Fruit fly (Drosophila melanogaster) whole organism, embryonic: ENCODE measurements around the gene robo3.
A peak's percentile ranks its signal among the peaks of the same experiment; 100 is the strongest.

ENCODE experiments used
- CG10565 ChIP-seq: fragments of 200-800 bp; sonication (Bioruptor generic); optimal IDR thresholded peaks from 3 replicates; lab custom pipeline; 2016; ENCODE audit warnings: missing biosample characterization, mild to moderate bottlenecking, missing genetic modification characterization
- CG10979 ChIP-seq: fragments of 200-800 bp; sonication (Bioruptor generic); optimal IDR thresholded peaks from 2 replicates; lab custom pipeline; 2018; ENCODE audit warnings: missing biosample characterization, mild to moderate bottlenecking, missing genetic modification characterization, moderate library complexity
- CG11723 ChIP-seq: fragments of 200-800 bp; sonication (Bioruptor generic); optimal IDR thresholded peaks from 2 replicates; lab custom pipeline; 2017; ENCODE audit warnings: missing biosample characterization, mild to moderate bottlenecking, missing genetic modification characterization
- CG12299 ChIP-seq: fragments of 200-800 bp; sonication (Bioruptor generic); optimal IDR thresholded peaks from 2 replicates; lab custom pipeline; 2018; ENCODE audit warnings: missing biosample characterization, mild to moderate bottlenecking, missing genetic modification characterization
- CG1233 ChIP-seq: fragments of 200-800 bp; sonication (Bioruptor generic); optimal IDR thresholded peaks from 4 replicates; lab custom pipeline; 2018; ENCODE audit warnings: missing biosample characterization, mild to moderate bottlenecking, missing genetic modification characterization
- CG13296 ChIP-seq: fragments of 200-800 bp; sonication (Bioruptor generic); optimal IDR thresholded peaks from 3 replicates; lab custom pipeline; 2018; ENCODE audit warnings: missing biosample characterization, mild to moderate bottlenecking, missing genetic modification characterization
- CG15601 ChIP-seq: fragments of 200-800 bp; sonication (Bioruptor generic); optimal IDR thresholded peaks from 3 replicates; lab custom pipeline; 2019; ENCODE audit warnings: missing biosample characterization, mild to moderate bottlenecking, missing genetic modification characterization, moderate library complexity
- CG15696 ChIP-seq: fragments of 200-800 bp; sonication (Bioruptor generic); optimal IDR thresholded peaks from 2 replicates; lab custom pipeline; 2019; ENCODE audit warnings: missing biosample characterization, mild to moderate bottlenecking, missing genetic modification characterization, moderate library complexity
- CG16813 ChIP-seq: fragments of 200-800 bp; sonication (Bioruptor generic); IDR thresholded peaks from 3 replicates; pipeline ENCODE4 v1.3.6; 2022; ENCODE audit warnings: missing biosample characterization, missing genetic modification characterization; ENCODE audit not compliant: partially characterized antibody
- CG16863 ChIP-seq: fragments of 200-800 bp; sonication (Bioruptor generic); optimal IDR thresholded peaks from 3 replicates; lab custom pipeline; 2016; ENCODE audit warnings: missing biosample characterization, missing genetic modification characterization
- CG18764 ChIP-seq: fragments of 200-800 bp; sonication (Bioruptor generic); optimal IDR thresholded peaks from 3 replicates; lab custom pipeline; 2016; ENCODE audit warnings: missing biosample characterization, missing genetic modification characterization
- CG3163 ChIP-seq: fragments of 200-800 bp; sonication (Bioruptor generic); optimal IDR thresholded peaks from 3 replicates; lab custom pipeline; 2016; ENCODE audit warnings: missing biosample characterization, missing genetic modification characterization
- CG3726 ChIP-seq: fragments of 200-800 bp; sonication (Bioruptor generic); IDR thresholded peaks from 3 replicates; pipeline ENCODE4, ENCODE4 v1.3.6; 2022; ENCODE audit warnings: missing biosample characterization, missing genetic modification characterization
- CG7556 ChIP-seq: fragments of 200-800 bp; sonication (Bioruptor generic); optimal IDR thresholded peaks from 2 replicates; lab custom pipeline; 2017; ENCODE audit warnings: missing biosample characterization, mild to moderate bottlenecking, missing genetic modification characterization
- CkIIα-i1 ChIP-seq: fragments of 200-800 bp; sonication (Bioruptor generic); IDR thresholded peaks from 2 replicates; pipeline ENCODE4 v1.3.6; 2022; ENCODE audit warnings: missing biosample characterization, missing genetic modification characterization
- Doc3 ChIP-seq: fragments of 200-800 bp; sonication (Bioruptor generic); IDR thresholded peaks from 3 replicates; pipeline ENCODE4 v1.3.6; 2022; ENCODE audit warnings: missing biosample characterization, missing genetic modification characterization; ENCODE audit not compliant: partially characterized antibody
- H2.0 ChIP-seq: fragments of 200-800 bp; sonication (Bioruptor generic); IDR thresholded peaks from 2 replicates; pipeline ENCODE4 v1.3.6; 2022; ENCODE audit warnings: missing biosample characterization, missing genetic modification characterization
- HHEX ChIP-seq: fragments of 200-800 bp; sonication (Bioruptor generic); optimal IDR thresholded peaks from 3 replicates; lab custom pipeline; 2017; ENCODE audit warnings: missing biosample characterization, mild to moderate bottlenecking, missing genetic modification characterization, missing genetic modification reagents
- Hr39 ChIP-seq: fragments of >200 bp; optimal IDR thresholded peaks from 2 replicates; lab custom pipeline; 2017
- MTF-1 ChIP-seq: fragments of 200-800 bp; sonication (Bioruptor generic); optimal IDR thresholded peaks from 2 replicates; lab custom pipeline; 2018; ENCODE audit warnings: missing biosample characterization, mild to moderate bottlenecking, missing genetic modification characterization, borderline replicate concordance
- Myb ChIP-seq: fragments of 200-800 bp; sonication (Bioruptor generic); optimal IDR thresholded peaks from 2 replicates; lab custom pipeline; 2016; ENCODE audit warnings: missing biosample characterization, missing genetic modification characterization
- NC2α ChIP-seq: fragments of 200-800 bp; sonication (Bioruptor generic); optimal IDR thresholded peaks from 2 replicates; lab custom pipeline; 2016; ENCODE audit warnings: missing biosample characterization, missing genetic modification characterization
- NfI ChIP-seq: fragments of 200-800 bp; sonication (Bioruptor generic); optimal IDR thresholded peaks from 3 replicates; lab custom pipeline; 2018; ENCODE audit warnings: missing biosample characterization, mild to moderate bottlenecking, missing genetic modification characterization, moderate library complexity
- Oaz ChIP-seq: fragments of 200-800 bp; sonication (Bioruptor generic); IDR thresholded peaks from 2 replicates; pipeline ENCODE4 v1.3.6; 2022; ENCODE audit warnings: missing biosample characterization, missing genetic modification characterization
- Optix ChIP-seq: fragments of 200-800 bp; sonication (Bioruptor generic); IDR thresholded peaks from 3 replicates; pipeline ENCODE4 v1.3.6; 2022; ENCODE audit warnings: missing biosample characterization, missing genetic modification characterization
- PHDP ChIP-seq: fragments of 200-800 bp; sonication (Bioruptor generic); optimal IDR thresholded peaks from 3 replicates; lab custom pipeline; 2018; ENCODE audit warnings: missing biosample characterization, mild to moderate bottlenecking, missing genetic modification characterization, moderate library complexity
- Pdp1 ChIP-seq, 2 experiments: fragments of 200-800 bp; sonication (Bioruptor generic); optimal IDR thresholded peaks; 3 replicates each; lab custom pipeline; 2016; ENCODE audit warnings: missing biosample characterization in 2 of 2, missing genetic modification characterization in 2 of 2, mild to moderate bottlenecking in 1 of 2, moderate library complexity in 1 of 2
- Sin3A ChIP-seq: fragments of >200 bp; optimal IDR thresholded peaks from 2 replicates; lab custom pipeline; 2018
- TFAM ChIP-seq: fragments of 200-800 bp; sonication (Bioruptor generic); optimal IDR thresholded peaks from 2 replicates; lab custom pipeline; 2017; ENCODE audit warnings: missing biosample characterization, missing genetic modification characterization, inconsistent platforms
- Taf1 ChIP-seq: fragments of 200-800 bp; sonication (Bioruptor generic); IDR thresholded peaks from 2 replicates; pipeline ENCODE4 v1.3.6; 2022; ENCODE audit warnings: missing biosample characterization, missing genetic modification characterization
- ac ChIP-seq: fragments of 200-800 bp; sonication (Bioruptor generic); optimal IDR thresholded peaks from 3 replicates; lab custom pipeline; 2017; ENCODE audit warnings: missing biosample characterization, mild to moderate bottlenecking, missing genetic modification characterization
- ara ChIP-seq: fragments of 200-800 bp; sonication (Bioruptor generic); IDR thresholded peaks from 2 replicates; pipeline ENCODE4 v1.3.6; 2022; ENCODE audit warnings: missing biosample characterization, missing genetic modification characterization
- ato ChIP-seq: fragments of 200-800 bp; sonication (Bioruptor generic); IDR thresholded peaks from 2 replicates; pipeline ENCODE4 v1.3.6; 2022; ENCODE audit warnings: missing biosample characterization, missing genetic modification characterization; ENCODE audit not compliant: partially characterized antibody
- bab2 ChIP-seq: fragments of 200-800 bp; sonication (Bioruptor generic); optimal IDR thresholded peaks from 2 replicates; lab custom pipeline; 2016; ENCODE audit warnings: missing biosample characterization, missing genetic modification characterization
- bcd ChIP-seq: fragments of 200-800 bp; sonication (Bioruptor generic); optimal IDR thresholded peaks from 2 replicates; lab custom pipeline; 2017; ENCODE audit warnings: missing biosample characterization, mild to moderate bottlenecking, missing genetic modification characterization
- cas ChIP-seq: fragments of 200-800 bp; sonication (Bioruptor generic); IDR thresholded peaks from 2 replicates; pipeline ENCODE4 v1.3.6; 2022; ENCODE audit warnings: missing biosample characterization, missing genetic modification characterization
- chn ChIP-seq: fragments of 200-800 bp; sonication (Bioruptor generic); optimal IDR thresholded peaks from 2 replicates; lab custom pipeline; 2016; ENCODE audit warnings: missing biosample characterization, missing genetic modification characterization
- da ChIP-seq: fragments of 200-800 bp; sonication (Bioruptor generic); optimal IDR thresholded peaks from 2 replicates; lab custom pipeline; 2016; ENCODE audit warnings: missing biosample characterization, missing genetic modification characterization
- dmrt11E ChIP-seq: fragments of 200-800 bp; sonication (Bioruptor generic); optimal IDR thresholded peaks from 3 replicates; lab custom pipeline; 2018; ENCODE audit warnings: missing biosample characterization, mild to moderate bottlenecking, missing genetic modification characterization, moderate library complexity
- dpn ChIP-seq, 2 experiments: fragments of 200-800 bp; sonication (Bioruptor generic); optimal IDR thresholded peaks; 3 replicates each; lab custom pipeline; 2016; ENCODE audit warnings: missing biosample characterization in 2 of 2, missing genetic modification characterization in 2 of 2
- esg ChIP-seq: fragments of 200-800 bp; sonication (Bioruptor generic); conservative IDR thresholded peaks from 2 replicates; pipeline ENCODE4 v1.3.6; 2022; ENCODE audit warnings: missing biosample characterization, missing genetic modification characterization
- gem ChIP-seq: fragments of 200-800 bp; sonication (Bioruptor generic); optimal IDR thresholded peaks from 2 replicates; lab custom pipeline; 2019; ENCODE audit warnings: missing biosample characterization, mild to moderate bottlenecking, missing genetic modification characterization, moderate library complexity
- gfzf ChIP-seq: fragments of 200-800 bp; sonication (Bioruptor generic); optimal IDR thresholded peaks from 2 replicates; lab custom pipeline; 2016; ENCODE audit warnings: missing biosample characterization, mild to moderate bottlenecking, missing genetic modification characterization, moderate library complexity
- jumu ChIP-seq: fragments of 200-800 bp; sonication (Bioruptor generic); optimal IDR thresholded peaks from 3 replicates; lab custom pipeline; 2016; ENCODE audit warnings: missing biosample characterization, missing genetic modification characterization
- sd ChIP-seq: fragments of 200-800 bp; sonication (Bioruptor generic); optimal IDR thresholded peaks from 3 replicates; lab custom pipeline; 2018; ENCODE audit warnings: missing biosample characterization, mild to moderate bottlenecking, missing genetic modification characterization, moderate library complexity
- sens ChIP-seq: fragments of 200-800 bp; sonication (Bioruptor generic); peaks from one replicate; lab custom pipeline; 2016; ENCODE audit warnings: missing biosample characterization, missing genetic modification characterization
- sens-2 ChIP-seq: fragments of 200-800 bp; sonication (Bioruptor generic); IDR thresholded peaks from 2 replicates; pipeline ENCODE4 v1.3.6; 2022; ENCODE audit warnings: missing biosample characterization, missing genetic modification characterization
- sisA ChIP-seq: fragments of 200-800 bp; sonication (Bioruptor generic); IDR thresholded peaks from 2 replicates; pipeline ENCODE4 v1.3.6; 2022; ENCODE audit warnings: missing biosample characterization, missing genetic modification characterization
- tgo ChIP-seq: fragments of 200-800 bp; sonication (Bioruptor generic); IDR thresholded peaks from 3 replicates; pipeline ENCODE4 v1.3.6; 2022; ENCODE audit warnings: missing biosample characterization, missing genetic modification characterization
- trem ChIP-seq: fragments of 200-800 bp; optimal IDR thresholded peaks from 3 replicates; lab custom pipeline; 2019; ENCODE audit warnings: missing biosample characterization, mild to moderate bottlenecking, missing genetic modification characterization, moderate library complexity
- unpg ChIP-seq: fragments of 200-800 bp; sonication (Bioruptor generic); optimal IDR thresholded peaks from 3 replicates; lab custom pipeline; 2018; ENCODE audit warnings: missing biosample characterization, mild to moderate bottlenecking, missing genetic modification characterization, moderate library complexity
- vfl ChIP-seq: fragments of 200-800 bp; sonication (Bioruptor generic); optimal IDR thresholded peaks from 2 replicates; lab custom pipeline; 2016; ENCODE audit warnings: missing biosample characterization, missing genetic modification characterization

The robo3 gene

dm6 chr2L:1207432-1207831, 48.8 kb upstream of the robo3 start (continued):
- TF ChIP-seq NfI (no peak), sd (tag; lab: Kevin White, UChicago) (no peak), vfl (peak; percentile 20), bab2 (GFP tag; lab: Kevin White, UChicago) (no peak), gem (tag; lab: Kevin White, UChicago) (peak; percentile 68), Hr39 (lab: Kevin White, UChicago) (no peak), NC2α (no peak), jumu (GFP tag; lab: Kevin White, UChicago) (no peak), Taf1 (GFP tag; lab: Robert Waterston, UW) (peak; percentile 64), ara (GFP tag; lab: Robert Waterston, UW) (0 out of 2 replicates have a peak, but pooled peaks have one; percentile 13), CG13296 (GFP tag; lab: Kevin White, UChicago) (no peak), da (GFP tag; lab: Kevin White, UChicago) (no peak), ato (no peak), Myb (GFP tag; lab: Kevin White, UChicago) (no peak), sens (GFP tag; lab: Kevin White, UChicago) (peak; percentile 23), HHEX (peak; percentile 45), cas (no peak), CG3726 (no peak), CG15696 (tag; lab: Kevin White, UChicago) (no peak), CG7556 (GFP tag; lab: Kevin White, UChicago) (peak; percentile 69), tgo (GFP tag; lab: Robert Waterston, UW) (peak; percentile 54; the same call in 2 of the 3 replicates), dpn (GFP tag; optimal IDR thresholded peaks at IDR 0.05; lab: Kevin White, UChicago) (peak; percentile 16 to 50), CG3163 (GFP tag; lab: Kevin White, UChicago) (no peak), ac (no peak), PHDP (tag; lab: Kevin White, UChicago) (peak; percentile 59), CG10565 (GFP tag; lab: Kevin White, UChicago) (no peak), gfzf (GFP tag; lab: Kevin White, UChicago) (no peak), Pdp1 (GFP tag; optimal IDR thresholded peaks at IDR 0.05; lab: Kevin White, UChicago) (peak in 1 of 2 experiments; percentile 20), CG1233 (GFP tag; lab: Kevin White, UChicago) (no peak), Sin3A (no peak), Doc3 (GFP tag; lab: Robert Waterston, UW) (no peak), CG15601 (tag; lab: Kevin White, UChicago) (peak; percentile 2), Oaz (GFP tag; lab: Robert Waterston, UW) (peak; percentile 58), sisA (GFP tag; lab: Robert Waterston, UW) (peak; percentile 55), H2.0 (GFP tag; lab: Robert Waterston, UW) (peak; percentile 59; the same call in 1 of the 2 replicates), CG12299 (peak; percentile 42), bcd (GFP tag; lab: Kevin White, UChicago) (peak; percentile 38), chn (GFP tag; lab: Kevin White, UChicago) (peak; percentile 15), CG16813 (GFP tag; lab: Robert Waterston, UW) (no peak), CG16863 (GFP tag; lab: Kevin White, UChicago) (peak; percentile 7), unpg (peak; percentile 26), dmrt11E (tag; lab: Kevin White, UChicago) (no peak), MTF-1 (no peak), CG18764 (GFP tag; lab: Kevin White, UChicago) (no peak), CG10979 (tag; lab: Kevin White, UChicago) (no peak), trem (tag; lab: Kevin White, UChicago) (no peak), CkIIα-i1 (GFP tag; lab: Robert Waterston, UW) (0 out of 2 replicates have a peak, but pooled peaks have one; percentile 20), esg (GFP tag; lab: Robert Waterston, UW) (peak; percentile 73), Optix (peak; percentile 54; the same call in 1 of the 3 replicates), CG11723 (no peak), sens-2 (no peak), TFAM (GFP tag; lab: Kevin White, UChicago) (no peak)
